Fruit fly (Drosophila melanogaster) whole organism, embryonic: ENCODE data around the gene eEF1delta.

Experiments
- CG10654 ChIP-seq: fragments of 200-800 bp; sonication (Bioruptor generic); optimal IDR thresholded peaks from 2 replicates; lab custom pipeline; 2016; ENCODE audit warnings: missing biosample characterization, missing genetic modification characterization
- CG4360 ChIP-seq: fragments of 200-800 bp; sonication (Bioruptor generic); IDR thresholded peaks from 2 replicates; pipeline ENCODE4 v1.3.6; 2022; ENCODE audit warnings: missing biosample characterization, missing genetic modification characterization
- chn ChIP-seq: fragments of 200-800 bp; sonication (Bioruptor generic); optimal IDR thresholded peaks from 2 replicates; lab custom pipeline; 2016; ENCODE audit warnings: missing biosample characterization, missing genetic modification characterization
- phol ChIP-seq: fragments of 200-800 bp; sonication (Bioruptor generic); optimal IDR thresholded peaks from 3 replicates; lab custom pipeline; 2018; ENCODE audit warnings: missing biosample characterization, mild to moderate bottlenecking, missing genetic modification characterization, moderate library complexity

- TF ChIP-seq CG10654 (GFP tag; lab: Kevin White, UChicago), result no peak
- TF ChIP-seq chn (GFP tag; lab: Kevin White, UChicago), result no peak
- peak; percentile 26 for TF ChIP-seq phol
- TF ChIP-seq CG4360 (GFP tag; lab: Robert Waterston, UW), result no peak
Observed at dm6 chr2L:10255725-10256158, 23.4 kb downstream of the eEF1delta start, which contains the start of gene CG5676.
